Fruit fly (Drosophila melanogaster) Kc167 (cell line): Measurements from ENCODE around the gene Rab3-GEF.

Source experiments
- Sin3A ChIP-seq: fragments of >200 bp; optimal IDR thresholded peaks from 2 replicates; lab custom pipeline; 2018; ENCODE audit warnings: missing external identifiers
- h ChIP-seq: fragments of >200 bp; optimal IDR thresholded peaks from 3 replicates; lab custom pipeline; 2018; ENCODE audit warnings: missing external identifiers
- insv ChIP-seq: fragments of >200 bp; optimal IDR thresholded peaks from 3 replicates; lab custom pipeline; 2018; ENCODE audit warnings: missing external identifiers
- psq ChIP-seq: fragments of >200 bp; optimal IDR thresholded peaks from 2 replicates; lab custom pipeline; 2017; ENCODE audit warnings: missing external identifiers

dm6 chrX:15069417-15069896 lies 20.0 kb upstream of the Rab3-GEF start:
- TF ChIP-seq h (lab: Kevin White, UChicago) (no peak), psq (lab: Kevin White, UChicago) (no peak), Sin3A (lab: Kevin White, UChicago) (no peak), insv (lab: Kevin White, UChicago) (no peak)
